Worm (Caenorhabditis elegans) whole organism, L2 larva: ENCODE measurements around the gene W08G11.5.

Experiments
- F13H6.1 ChIP-seq: sonication (generic microtip); optimal IDR thresholded peaks from 2 replicates; lab custom pipeline; 2016; ENCODE audit warnings: missing genetic modification characterization, missing compliant biosample characterization
- ZK546.5 ChIP-seq: sonication (generic microtip); optimal IDR thresholded peaks from 2 replicates; lab custom pipeline; 2017; ENCODE audit warnings: missing biosample characterization, missing genetic modification characterization
- aly-2 ChIP-seq: fragments of 150-350 bp; optimal IDR thresholded peaks from 2 replicates; lab custom pipeline; 2014; ENCODE audit warnings: missing biosample characterization, missing genetic modification characterization
- ama-1 ChIP-seq: fragments of 150-350 bp; optimal IDR thresholded peaks from 2 replicates; lab custom pipeline; 2018; ENCODE audit warnings: inconsistent platforms
- blmp-1 ChIP-seq: sonication (generic microtip); optimal IDR thresholded peaks from 2 replicates; lab custom pipeline; 2017; ENCODE audit warnings: missing genetic modification characterization, mild to moderate bottlenecking, missing compliant biosample characterization, antibody characterized with exemption, moderate library complexity; ENCODE audit not compliant: insufficient read depth
- egl-27 ChIP-seq: sonication (generic microtip); optimal IDR thresholded peaks from 3 replicates; lab custom pipeline; 2017; ENCODE audit warnings: missing biosample characterization, missing genetic modification reagents, missing genetic modification characterization
- lin-39 ChIP-seq: fragments of 150-350 bp; optimal IDR thresholded peaks from 2 replicates; lab custom pipeline; 2014; ENCODE audit warnings: missing biosample characterization, missing genetic modification reagents, missing genetic modification characterization
- nhr-237 ChIP-seq: fragments of 150-350 bp; optimal IDR thresholded peaks from 2 replicates; lab custom pipeline; 2014; ENCODE audit warnings: missing biosample characterization, missing genetic modification characterization

DNA sequence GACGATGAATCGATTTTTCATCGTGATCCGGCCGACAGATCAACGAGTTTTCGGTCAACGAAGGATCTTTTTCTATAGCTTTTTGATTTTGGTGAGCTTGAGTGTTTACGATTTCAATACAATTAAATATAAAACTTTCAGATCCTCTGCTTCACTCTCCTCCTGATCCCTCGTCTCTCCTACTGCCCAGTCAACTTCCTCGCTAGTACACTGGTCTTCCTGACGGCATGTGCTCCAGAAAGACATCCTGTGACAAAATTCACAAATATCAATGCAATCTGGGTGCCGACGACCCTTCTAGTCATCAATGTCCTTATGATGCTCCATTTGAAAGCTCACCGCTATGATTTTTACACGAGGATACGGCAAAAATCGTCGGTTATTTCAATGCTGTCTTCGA lies 38.0 kb downstream of the W08G11.5 start:
- no peak for TF ChIP-seq F13H6.1 (tag; lab: Kevin White, UChicago)
- TF ChIP-seq ama-1 (lab: Kevin White, UChicago), result no peak
- TF ChIP-seq blmp-1 (tag; lab: Kevin White, UChicago), result no peak
- no peak for TF ChIP-seq lin-39 (tag; lab: Kevin White, UChicago)
- TF ChIP-seq egl-27 (tag; lab: Kevin White, UChicago), result no peak
- no peak for TF ChIP-seq nhr-237 (tag; lab: Kevin White, UChicago)
- no peak for TF ChIP-seq ZK546.5 (tag; lab: Kevin White, UChicago)
- no peak for TF ChIP-seq aly-2
